Worm (Caenorhabditis elegans): ENCODE results near the gene C41G11.1.

DNA sequence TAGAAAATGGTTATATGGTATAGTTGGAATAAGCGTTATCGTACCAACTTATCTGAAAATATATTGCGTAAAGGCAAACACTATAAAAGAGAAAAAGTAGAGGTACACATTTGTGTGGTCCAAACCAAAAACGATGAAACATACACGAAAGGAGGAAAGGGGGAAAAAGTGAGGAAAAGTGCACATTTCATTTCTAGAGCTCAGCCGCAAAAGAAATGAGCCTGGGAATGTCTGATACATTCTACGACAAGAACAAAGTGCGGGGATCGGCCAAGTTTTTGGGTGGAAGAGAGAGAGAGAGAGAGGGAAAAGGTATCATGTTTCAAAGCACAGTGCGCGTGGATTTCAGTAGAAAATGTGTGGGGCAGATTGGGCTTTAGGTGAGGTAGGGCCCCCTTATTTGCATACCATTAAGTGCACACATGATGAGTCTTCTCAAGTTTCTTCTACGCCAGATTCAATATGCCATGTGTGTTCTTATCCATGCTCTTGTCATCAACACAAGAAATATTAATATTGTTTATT is 13.8 kb upstream of the C41G11.1 start, which contains the start of gene rgs-6:
- TF ChIP-seq him-1 (tag; optimal IDR thresholded peaks at IDR 0.05) (no peak), W03F9.2 (tag; optimal IDR thresholded peaks at IDR 0.05) (no peak), dao-5 (tag; optimal IDR thresholded peaks at IDR 0.05) (no peak)
